Fruit fly (Drosophila melanogaster): Measurements from ENCODE around the gene NijA.
A peak's percentile ranks its signal among the peaks of the same experiment; 100 is the strongest.

The NijA gene

dm6 chr3L:10659993-10660743 is 36.5 kb downstream of the NijA start (continued):
- TF ChIP-seq CG10543 (GFP tag; optimal IDR thresholded peaks at IDR 0.05): no peak
- no peak for TF ChIP-seq CG31365 (tag; optimal IDR thresholded peaks at IDR 0.05)
- no peak for TF ChIP-seq ap (GFP tag; IDR thresholded peaks at IDR 0.05)
- no peak for TF ChIP-seq CG17328 (GFP tag; IDR thresholded peaks at IDR 0.05)
- no peak for TF ChIP-seq CG9727 (GFP tag; optimal IDR thresholded peaks at IDR 0.05)
- no peak for TF ChIP-seq CG15696 (tag; optimal IDR thresholded peaks at IDR 0.05)
- TF ChIP-seq twi (tag; optimal IDR thresholded peaks at IDR 0.05): peak; percentile 64
- TF ChIP-seq gfzf (GFP tag; optimal IDR thresholded peaks at IDR 0.05): no peak
- no peak for TF ChIP-seq pan (optimal IDR thresholded peaks at IDR 0.05)
- TF ChIP-seq pan (GFP tag; optimal IDR thresholded peaks at IDR 0.05 in 1 of 2, IDR thresholded peaks at IDR 0.05 in 1 of 2): peak in 1 of 2 experiments; percentile 5
- TF ChIP-seq Hsf (GFP tag; optimal IDR thresholded peaks at IDR 0.05): no peak
- TF ChIP-seq CG16779 (GFP tag; IDR thresholded peaks at IDR 0.05): no peak
- no peak for TF ChIP-seq bbx (GFP tag; IDR thresholded peaks at IDR 0.05; ENCODE audit: partially characterized antibody)
- TF ChIP-seq CG6813 (GFP tag; optimal IDR thresholded peaks at IDR 0.05): no peak
- no peak for TF ChIP-seq CG10462 (GFP tag; optimal IDR thresholded peaks at IDR 0.05)
- TF ChIP-seq da (GFP tag; optimal IDR thresholded peaks at IDR 0.05): no peak
- no peak for TF ChIP-seq bowl (GFP tag; IDR thresholded peaks at IDR 0.05)
- peak; percentile 50 for TF ChIP-seq CG12391 (tag; optimal IDR thresholded peaks at IDR 0.05)
- TF ChIP-seq Atf6 (GFP tag; IDR thresholded peaks at IDR 0.05): no peak
- no peak for TF ChIP-seq dysf (GFP tag; IDR thresholded peaks at IDR 0.05)
- TF ChIP-seq CG10979 (tag; optimal IDR thresholded peaks at IDR 0.05): peak; percentile 48
- no peak for TF ChIP-seq Abd-B (GFP tag; optimal IDR thresholded peaks at IDR 0.05)
- no peak for TF ChIP-seq CG11456 (GFP tag; IDR thresholded peaks at IDR 0.05)
- TF ChIP-seq cad (GFP tag; optimal IDR thresholded peaks at IDR 0.05): no peak
- no peak for TF ChIP-seq jing (GFP tag; optimal IDR thresholded peaks at IDR 0.05)
- no peak for TF ChIP-seq Pdp1 (GFP tag; optimal IDR thresholded peaks at IDR 0.05)
- TF ChIP-seq CG10366 (GFP tag; IDR thresholded peaks at IDR 0.05): no peak
- TF ChIP-seq stc (GFP tag; IDR thresholded peaks at IDR 0.05): no peak
- no peak for TF ChIP-seq jumu (GFP tag; optimal IDR thresholded peaks at IDR 0.05)
- TF ChIP-seq h (optimal IDR thresholded peaks at IDR 0.05): no peak
- peak; percentile 46 to 51 for TF ChIP-seq Trl (optimal IDR thresholded peaks at IDR 0.05)
- no peak for TF ChIP-seq Trl (GFP tag; optimal IDR thresholded peaks at IDR 0.05)
- TF ChIP-seq ci (GFP tag; IDR thresholded peaks at IDR 0.05): peak; percentile 27; the same call in 1 of the 3 replicates
- no peak for TF ChIP-seq maf-S (GFP tag; optimal IDR thresholded peaks at IDR 0.05)
- no peak; the same call in 1 of the 2 replicates for TF ChIP-seq slbo (GFP tag; IDR thresholded peaks at IDR 0.05)
- no peak for TF ChIP-seq Aef1 (GFP tag; IDR thresholded peaks at IDR 0.05)
- no peak for TF ChIP-seq sna (GFP tag; IDR thresholded peaks at IDR 0.05; ENCODE audit: partially characterized antibody)
- TF ChIP-seq insv (GFP tag; optimal IDR thresholded peaks at IDR 0.05): no peak
- no peak for TF ChIP-seq CG11696 (GFP tag; IDR thresholded peaks at IDR 0.05)
- no peak for TF ChIP-seq HHEX (GFP tag; optimal IDR thresholded peaks at IDR 0.05)
- no peak for TF ChIP-seq CG15011 (GFP tag; optimal IDR thresholded peaks at IDR 0.05)
- no peak for TF ChIP-seq CG7271 (tag; optimal IDR thresholded peaks at IDR 0.05)
- no peak for TF ChIP-seq zfh1 (GFP tag; IDR thresholded peaks at IDR 0.05)
- TF ChIP-seq ro (GFP tag; IDR thresholded peaks at IDR 0.05): no peak
- no peak for TF ChIP-seq CG5245 (GFP tag; optimal IDR thresholded peaks at IDR 0.05)
- TF ChIP-seq CG12071 (GFP tag; optimal IDR thresholded peaks at IDR 0.05): no peak
- no peak for TF ChIP-seq Fer3 (tag; optimal IDR thresholded peaks at IDR 0.05)
- no peak for TF ChIP-seq Nf-YA (GFP tag; IDR thresholded peaks at IDR 0.05)
- TF ChIP-seq crc (GFP tag; optimal IDR thresholded peaks at IDR 0.05): no peak
- peak; percentile 57 for TF ChIP-seq Med (GFP tag)
- no peak for TF ChIP-seq CG3847 (GFP tag; IDR thresholded peaks at IDR 0.05)
- no peak for TF ChIP-seq Atf-2 (GFP tag; optimal IDR thresholded peaks at IDR 0.05)
